Fruit fly (Drosophila melanogaster): Measurements from ENCODE around the gene Mcm6.

Mcm6 gene

dm6 chrX:6673637-6674487 lies at the start of gene Mcm6, which contains the start of gene CG3198:
Gene Mcm6 (plus strand): TSS chrX:6674387.
Gene CG3198 (minus strand): TSS chrX:6673973.
- TF ChIP-seq Rfx (GFP tag; IDR thresholded peaks at IDR 0.05) (0 out of 2 replicates have a peak, but pooled peaks have one; percentile 16), chinmo (GFP tag; IDR thresholded peaks at IDR 0.05; ENCODE audit: partially characterized antibody) (0 out of 4 replicates have a peak, but pooled peaks have one; percentile 54), cg (GFP tag; optimal IDR thresholded peaks at IDR 0.05) (no peak), schlank (tag; optimal IDR thresholded peaks at IDR 0.05) (no peak), amos (GFP tag; IDR thresholded peaks at IDR 0.05; ENCODE audit: partially characterized antibody) (peak; percentile 76), CG3847 (GFP tag; IDR thresholded peaks at IDR 0.05) (peak; percentile 66), eve (GFP tag; optimal IDR thresholded peaks at IDR 0.05) (no peak), CG3995 (GFP tag; optimal IDR thresholded peaks at IDR 0.05) (peak; percentile 6), onecut (GFP tag; IDR thresholded peaks at IDR 0.05) (peak; percentile 48), CG4617 (GFP tag; optimal IDR thresholded peaks at IDR 0.05; ENCODE audit: borderline replicate concordance) (peak; percentile 4), HLH54F (GFP tag; optimal IDR thresholded peaks at IDR 0.05) (no peak), sens (GFP tag) (peak; percentile 42), ato (GFP tag; IDR thresholded peaks at IDR 0.05; ENCODE audit: partially characterized antibody) (peak; percentile 44; the same call in 1 of the 2 replicates), CG14860 (GFP tag; IDR thresholded peaks at IDR 0.05; ENCODE audit: partially characterized antibody) (0 out of 3 replicates have a peak, but pooled peaks have one; percentile 39), pzg (GFP tag; optimal IDR thresholded peaks at IDR 0.05) (peak; percentile 48), Dref (GFP tag; IDR thresholded peaks at IDR 0.05) (peak; percentile 68), CG6689 (GFP tag; IDR thresholded peaks at IDR 0.05) (0 out of 2 replicates have a peak, but pooled peaks have one; percentile 16), Ets97D (GFP tag; optimal IDR thresholded peaks at IDR 0.05) (peak; percentile 51), CG13287 (GFP tag; IDR thresholded peaks at IDR 0.05; ENCODE audit: partially characterized antibody) (peak; percentile 80), hbn (GFP tag; IDR thresholded peaks at IDR 0.05; ENCODE audit: partially characterized antibody) (peak; percentile 63), YL-1 (GFP tag; optimal IDR thresholded peaks at IDR 0.05) (peak; percentile 34), CG6175 (GFP tag; IDR thresholded peaks at IDR 0.05) (no peak), vnd (GFP tag; IDR thresholded peaks at IDR 0.05; ENCODE audit: partially characterized antibody) (peak; percentile 59; the same call in 1 of the 3 replicates), Med (GFP tag) (peak; percentile 57), jing (GFP tag; optimal IDR thresholded peaks at IDR 0.05) (no peak), CG9797 (GFP tag; optimal IDR thresholded peaks at IDR 0.05) (peak; percentile 61), E2f1 (GFP tag; IDR thresholded peaks at IDR 0.05) (peak; percentile 89), tin (GFP tag; optimal IDR thresholded peaks at IDR 0.05) (no peak), sr (GFP tag; IDR thresholded peaks at IDR 0.05) (peak; percentile 62; the same call in 2 of the 3 replicates), Dll (GFP tag; IDR thresholded peaks at IDR 0.05; ENCODE audit: partially characterized antibody) (peak; percentile 77), btn (GFP tag; optimal IDR thresholded peaks at IDR 0.05) (no peak), CG3726 (GFP tag; IDR thresholded peaks at IDR 0.05) (no peak), CG12299 (tag; optimal IDR thresholded peaks at IDR 0.05) (no peak), hth (optimal IDR thresholded peaks at IDR 0.05) (no peak), CG7963 (GFP tag; IDR thresholded peaks at IDR 0.05; ENCODE audit: partially characterized antibody) (peak; percentile 54; the same call in 1 of the 3 replicates), CG6854 (GFP tag; optimal IDR thresholded peaks at IDR 0.05) (no peak), CG2712 (tag; optimal IDR thresholded peaks at IDR 0.05) (peak; percentile 18), HLH4C (GFP tag; IDR thresholded peaks at IDR 0.05; ENCODE audit: partially characterized antibody) (peak; percentile 76), tna (GFP tag; IDR thresholded peaks at IDR 0.05; ENCODE audit: partially characterized antibody) (0 out of 2 replicates have a peak, but pooled peaks have one; percentile 42), Opbp (GFP tag; IDR thresholded peaks at IDR 0.05; ENCODE audit: partially characterized antibody) (0 out of 3 replicates have a peak, but pooled peaks have one; percentile 40), gsb (GFP tag; IDR thresholded peaks at IDR 0.05) (no peak), CG13424 (tag; optimal IDR thresholded peaks at IDR 0.05) (peak; percentile 7), CG17568 (GFP tag; optimal IDR thresholded peaks at IDR 0.05) (no peak), CG9437 (GFP tag; optimal IDR thresholded peaks at IDR 0.05) (peak; percentile 22), CoRest (tag; optimal IDR thresholded peaks at IDR 0.05) (peak; percentile 42), trem (tag; optimal IDR thresholded peaks at IDR 0.05) (peak; percentile 29), knrl (GFP tag; IDR thresholded peaks at IDR 0.05; ENCODE audit: partially characterized antibody) (peak; percentile 65; the same call in 2 of the 3 replicates)
